Worm (Caenorhabditis elegans): Measurements from ENCODE around the gene F56C4.1.

Gene F56C4.1

ce11 chrIV:10636649-10637048, at the start of gene F56C4.1:
Gene F56C4.1 (plus strand): TSS chrIV:10636949.
- TF ChIP-seq snpc-1.1 (tag; optimal IDR thresholded peaks at IDR 0.05; ENCODE audit: insufficient read depth): no peak
- TF ChIP-seq madf-3 (GFP tag; IDR thresholded peaks at IDR 0.05): no peak
- no peak for TF ChIP-seq sptf-2 (GFP tag; optimal IDR thresholded peaks at IDR 0.05)
- no peak for TF ChIP-seq K11D2.4 (GFP tag; IDR thresholded peaks at IDR 0.05)
- TF ChIP-seq hrde-1 (tag; optimal IDR thresholded peaks at IDR 0.05; ENCODE audit: borderline replicate concordance): no peak
- no peak for TF ChIP-seq ceh-27 (GFP tag; optimal IDR thresholded peaks at IDR 0.05)
- no peak for TF ChIP-seq zfh-2 (GFP tag; conservative IDR thresholded peaks at IDR 0.05)
- TF ChIP-seq hmg-20 (GFP tag; IDR thresholded peaks at IDR 0.05): no peak
- TF ChIP-seq tbx-9 (tag; optimal IDR thresholded peaks at IDR 0.05; ENCODE audit: borderline replicate concordance): no peak
- TF ChIP-seq egrh-3 (GFP tag; IDR thresholded peaks at IDR 0.05): no peak
- no peak for TF ChIP-seq ztf-22 (GFP tag; optimal IDR thresholded peaks at IDR 0.05)
- no peak for TF ChIP-seq bed-2 (GFP tag; IDR thresholded peaks at IDR 0.05)
- no peak for TF ChIP-seq snpc-4 (GFP tag; optimal IDR thresholded peaks at IDR 0.05)
- no peak for TF ChIP-seq snpc-4 (tag; optimal IDR thresholded peaks at IDR 0.05)
- no peak for TF ChIP-seq let-526 (GFP tag; IDR thresholded peaks at IDR 0.05)

- TF ChIP-seq D2030.7 (GFP tag; IDR thresholded peaks at IDR 0.05) (no peak), tlf-1 (GFP tag; optimal IDR thresholded peaks at IDR 0.05) (no peak), snpc-1.1 (tag; optimal IDR thresholded peaks at IDR 0.05; ENCODE audit: insufficient read depth) (no peak)
Observed at ce11 chrIV:10589072-10589471, 47.7 kb upstream of the F56C4.1 start, which contains the start of gene C43F9.4. Gene C43F9.4 (minus strand): TSS chrIV:10589172.

- TF ChIP-seq T26A5.8 (tag; optimal IDR thresholded peaks at IDR 0.05) (no peak), zim-3 (tag; optimal IDR thresholded peaks at IDR 0.05) (no peak), ceh-100 (GFP tag; IDR thresholded peaks at IDR 0.05) (no peak), F22D6.2 (tag; optimal IDR thresholded peaks at IDR 0.05) (no peak), ceh-40 (GFP tag; IDR thresholded peaks at IDR 0.05) (no peak), lsl-1 (GFP tag; optimal IDR thresholded peaks at IDR 0.05) (no peak), ztf-22 (GFP tag; optimal IDR thresholded peaks at IDR 0.05) (no peak), unc-130 (GFP tag; optimal IDR thresholded peaks at IDR 0.05) (no peak), ztf-25 (GFP tag; IDR thresholded peaks at IDR 0.05) (no peak), nfya-1 (tag; optimal IDR thresholded peaks at IDR 0.05; ENCODE audit: borderline replicate concordance, insufficient read depth) (no peak), attf-6 (GFP tag; IDR thresholded peaks at IDR 0.05) (no peak), snpc-1.3 (tag; optimal IDR thresholded peaks at IDR 0.05; ENCODE audit: insufficient read depth) (no peak), ceh-79 (tag; optimal IDR thresholded peaks at IDR 0.05) (no peak)
Observed at ce11 chrIV:10590649-10591048, 46.1 kb upstream of the F56C4.1 start, which contains the start of the genes C43F9.5 and nkb-2. Gene C43F9.5 (minus strand): TSS chrIV:10590749. Gene nkb-2 (plus strand): TSS chrIV:10590925.

DNA sequence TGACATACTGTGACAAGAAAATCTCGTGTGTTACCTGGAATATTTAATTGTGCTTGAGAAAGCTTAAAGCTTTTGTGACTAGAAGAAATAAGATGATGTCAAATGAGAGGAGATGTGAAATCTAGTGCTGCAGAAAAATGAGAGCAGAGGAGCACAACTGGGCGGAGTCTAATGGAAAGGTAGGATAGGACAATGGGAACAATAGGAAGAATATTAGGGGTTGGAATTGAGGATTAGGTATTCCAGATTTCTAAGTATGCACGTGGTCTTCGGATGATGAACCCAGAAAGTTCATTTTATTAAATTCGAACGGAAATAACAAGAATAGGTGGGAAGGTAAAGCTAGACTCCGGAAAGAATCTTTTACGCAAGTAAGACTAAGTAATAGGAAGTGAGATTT, 43.2 kb upstream of the F56C4.1 start, which contains the start of gene C43F9.7:
Gene C43F9.7, minus strand, starts transcription at position 101 of the 400 bp plus-strand sequence.
- TF ChIP-seq ceh-58 (GFP tag; IDR thresholded peaks at IDR 0.05): no peak
- TF ChIP-seq pha-4 (tag; optimal IDR thresholded peaks at IDR 0.05): no peak
- TF ChIP-seq ztf-18 (tag; optimal IDR thresholded peaks at IDR 0.05): no peak
- TF ChIP-seq athp-1 (tag; optimal IDR thresholded peaks at IDR 0.05): no peak
- TF ChIP-seq T07F8.4 (tag; optimal IDR thresholded peaks at IDR 0.05): no peak
- TF ChIP-seq F39B2.1 (GFP tag; IDR thresholded peaks at IDR 0.05): no peak
- TF ChIP-seq K11D2.4 (GFP tag; IDR thresholded peaks at IDR 0.05): no peak
- TF ChIP-seq die-1 (tag; optimal IDR thresholded peaks at IDR 0.05): no peak
- no peak for TF ChIP-seq nfya-1 (tag; optimal IDR thresholded peaks at IDR 0.05; ENCODE audit: borderline replicate concordance, insufficient read depth)
- TF ChIP-seq mel-28 (tag; optimal IDR thresholded peaks at IDR 0.05; ENCODE audit: borderline replicate concordance): no peak
- TF ChIP-seq akir-1 (GFP tag; optimal IDR thresholded peaks at IDR 0.05): no peak
- no peak for TF ChIP-seq dpl-1 (GFP tag; optimal IDR thresholded peaks at IDR 0.05)
- TF ChIP-seq somi-1 (GFP tag; optimal IDR thresholded peaks at IDR 0.05): no peak
- TF ChIP-seq C06A6.2 (GFP tag; conservative IDR thresholded peaks at IDR 0.05): no peak
- TF ChIP-seq lin-40 (tag; optimal IDR thresholded peaks at IDR 0.05): no peak
- no peak for TF ChIP-seq F37B4.10 (GFP tag; IDR thresholded peaks at IDR 0.05)

Data from whole organism, young adult.